Worm (Caenorhabditis elegans) whole organism, young adult: ENCODE measurements around the gene aptf-1.
A peak's percentile ranks its signal among the peaks of the same experiment; 100 is the strongest.

Source experiments
- B0261.1 ChIP-seq: sonication (generic microtip); optimal IDR thresholded peaks from 2 replicates; lab custom pipeline; 2016; ENCODE audit warnings: mild to moderate bottlenecking, missing genetic modification characterization, moderate library complexity, missing compliant biosample characterization
- B0336.3 ChIP-seq: fragments of 200-800 bp; sonication (Bioruptor generic); IDR thresholded peaks from 2 replicates; pipeline ENCODE4 v1.3.6; 2022; ENCODE audit warnings: missing genetic modification characterization, missing compliant biosample characterization
- F23B12.7 ChIP-seq: sonication (generic microtip); optimal IDR thresholded peaks from 2 replicates; lab custom pipeline; 2017; ENCODE audit warnings: missing genetic modification characterization, mild to moderate bottlenecking, missing compliant biosample characterization, antibody characterized with exemption, moderate library complexity; ENCODE audit not compliant: insufficient read depth
- F39B2.1 ChIP-seq: fragments of 200-800 bp; sonication (Bioruptor generic); IDR thresholded peaks from 2 replicates; pipeline ENCODE4 v1.3.6; 2022; ENCODE audit warnings: missing genetic modification reagents, missing genetic modification characterization, missing compliant biosample characterization
- F49E8.2 ChIP-seq: sonication (generic microtip); optimal IDR thresholded peaks from 3 replicates; lab custom pipeline; 2017; ENCODE audit warnings: missing genetic modification characterization, mild to moderate bottlenecking, missing compliant biosample characterization, antibody characterized with exemption, moderate library complexity; ENCODE audit not compliant: insufficient read depth
- F55B11.4 ChIP-seq: sonication (generic microtip); optimal IDR thresholded peaks from 2 replicates; lab custom pipeline; 2016; ENCODE audit warnings: missing compliant biosample characterization, missing genetic modification characterization, borderline replicate concordance; ENCODE audit not compliant: insufficient read depth
- F57C9.4 ChIP-seq: sonication (generic microtip); optimal IDR thresholded peaks from 2 replicates; lab custom pipeline; 2017; ENCODE audit warnings: mild to moderate bottlenecking, missing genetic modification characterization, missing compliant biosample characterization
- Y53F4B.3 ChIP-seq: fragments of 200-800 bp; sonication (Bioruptor generic); IDR thresholded peaks from 2 replicates; pipeline ENCODE4 v1.3.6; 2022; ENCODE audit warnings: missing genetic modification reagents, missing genetic modification characterization, missing compliant biosample characterization
- Y79H2A.3 ChIP-seq: fragments of 200-800 bp; sonication (Bioruptor generic); conservative IDR thresholded peaks from 2 replicates; pipeline ENCODE4 v1.3.6; 2022; ENCODE audit warnings: missing genetic modification reagents, missing genetic modification characterization, missing compliant biosample characterization
- Y95B8A.8 ChIP-seq: fragments of 200-800 bp; sonication (Bioruptor generic); IDR thresholded peaks from 2 replicates; pipeline ENCODE4 v1.3.6; 2022; ENCODE audit warnings: missing genetic modification reagents, missing genetic modification characterization, missing compliant biosample characterization
- ZK185.1 ChIP-seq: sonication (generic microtip); optimal IDR thresholded peaks from 2 replicates; lab custom pipeline; 2016; ENCODE audit warnings: mild to moderate bottlenecking, missing genetic modification characterization, missing compliant biosample characterization; ENCODE audit not compliant: poor library complexity, severe bottlenecking
- ccch-3 ChIP-seq: fragments of 200-800 bp; sonication (Bioruptor generic); optimal IDR thresholded peaks from 2 replicates; lab custom pipeline; 2018; ENCODE audit warnings: mild to moderate bottlenecking, missing genetic modification characterization, missing compliant biosample characterization
- cebp-1 ChIP-seq, 2 experiments: fragments of 200-800 bp in 1 of 2; sonication (Bioruptor generic) in 1 of 2; sonication (generic microtip) in 1 of 2; IDR thresholded peaks in 1 of 2; optimal IDR thresholded peaks in 1 of 2; 2 replicates each; pipeline versions ENCODE4 v1.3.6 to Lab custom; 2017 to 2022; ENCODE audit warnings: missing compliant biosample characterization in 2 of 2, missing genetic modification characterization in 2 of 2, mild to moderate bottlenecking in 1 of 2, missing genetic modification reagents in 1 of 2, moderate library complexity in 1 of 2
- ceh-58 ChIP-seq: fragments of 200-800 bp; sonication (Bioruptor generic); IDR thresholded peaks from 2 replicates; pipeline ENCODE4 v1.3.6; 2022; ENCODE audit warnings: missing genetic modification characterization, missing compliant biosample characterization
- ceh-79 ChIP-seq: sonication (generic microtip); optimal IDR thresholded peaks from 2 replicates; lab custom pipeline; 2017; ENCODE audit warnings: mild to moderate bottlenecking, missing genetic modification characterization, missing compliant biosample characterization
- dox-1 ChIP-seq: fragments of 200-800 bp; sonication (Bioruptor generic); IDR thresholded peaks from 2 replicates; pipeline ENCODE4 v1.3.6; 2022; ENCODE audit warnings: missing genetic modification reagents, missing genetic modification characterization, missing compliant biosample characterization
- egl-18 ChIP-seq: fragments of 200-800 bp; sonication (Bioruptor generic); IDR thresholded peaks from 2 replicates; pipeline ENCODE4 v1.3.6; 2022; ENCODE audit warnings: missing genetic modification reagents, missing genetic modification characterization, missing compliant biosample characterization
- egrh-3 ChIP-seq: fragments of 200-800 bp; sonication (Bioruptor generic); IDR thresholded peaks from 2 replicates; pipeline ENCODE4 v1.3.6; 2022; ENCODE audit warnings: missing genetic modification reagents, missing genetic modification characterization, missing compliant biosample characterization
- ekl-4 ChIP-seq: fragments of 200-800 bp; sonication (Bioruptor generic); IDR thresholded peaks from 2 replicates; pipeline ENCODE4 v1.3.6; 2022; ENCODE audit warnings: missing genetic modification reagents, missing genetic modification characterization, missing compliant biosample characterization
- gei-17 ChIP-seq: fragments of 200-800 bp; sonication (Bioruptor generic); optimal IDR thresholded peaks from 2 replicates; lab custom pipeline; 2018; ENCODE audit warnings: mild to moderate bottlenecking, missing genetic modification characterization, missing compliant biosample characterization
- hmg-20 ChIP-seq: fragments of 200-800 bp; sonication (Bioruptor generic); IDR thresholded peaks from 2 replicates; pipeline ENCODE4 v1.3.6; 2022; ENCODE audit warnings: missing genetic modification reagents, missing genetic modification characterization, missing compliant biosample characterization
- hsf-1 ChIP-seq: fragments of 200-800 bp; sonication (Bioruptor generic); IDR thresholded peaks from 2 replicates; pipeline ENCODE4 v1.3.6; 2022; ENCODE audit warnings: missing genetic modification reagents, missing genetic modification characterization, missing compliant biosample characterization
- lin-26 ChIP-seq: fragments of 200-800 bp; sonication (Bioruptor generic); IDR thresholded peaks from 2 replicates; pipeline ENCODE4 v1.3.6; 2022; ENCODE audit warnings: missing genetic modification reagents, missing genetic modification characterization, missing compliant biosample characterization
- lin-54 ChIP-seq: fragments of 200-800 bp; sonication (Bioruptor generic); optimal IDR thresholded peaks from 2 replicates; lab custom pipeline; 2018; ENCODE audit warnings: mild to moderate bottlenecking, missing genetic modification characterization, missing compliant biosample characterization
- lsy-27 ChIP-seq: sonication (generic microtip); optimal IDR thresholded peaks from 2 replicates; lab custom pipeline; 2017; ENCODE audit warnings: missing genetic modification characterization, mild to moderate bottlenecking, missing compliant biosample characterization, antibody characterized with exemption, missing genotype, borderline replicate concordance; ENCODE audit not compliant: insufficient read depth
- madf-3 ChIP-seq: fragments of 200-800 bp; sonication (Bioruptor generic); IDR thresholded peaks from 2 replicates; pipeline ENCODE4 v1.3.6; 2022; ENCODE audit warnings: missing genetic modification reagents, missing genetic modification characterization, missing compliant biosample characterization
- mcd-1 ChIP-seq: fragments of 200-800 bp; sonication (Bioruptor generic); IDR thresholded peaks from 2 replicates; pipeline ENCODE4 v1.3.6; 2022; ENCODE audit warnings: missing genetic modification reagents, missing genetic modification characterization, missing compliant biosample characterization
- mes-4 ChIP-seq: sonication (generic microtip); optimal IDR thresholded peaks from 2 replicates; lab custom pipeline; 2016; ENCODE audit warnings: missing genotype, missing genetic modification characterization, missing compliant biosample characterization
- mxl-1 ChIP-seq: sonication (generic microtip); optimal IDR thresholded peaks from 2 replicates; lab custom pipeline; 2016; ENCODE audit warnings: missing genetic modification characterization, missing compliant biosample characterization
- nfya-1 ChIP-seq: sonication (generic microtip); optimal IDR thresholded peaks from 2 replicates; lab custom pipeline; 2017; ENCODE audit warnings: antibody characterized with exemption, missing compliant biosample characterization, missing genetic modification characterization, borderline replicate concordance; ENCODE audit not compliant: insufficient read depth
- nhr-120 ChIP-seq: fragments of 200-800 bp; sonication (Bioruptor generic); IDR thresholded peaks from 2 replicates; pipeline ENCODE4 v1.3.6; 2022; ENCODE audit warnings: missing genetic modification characterization, missing compliant biosample characterization
- nhr-90 ChIP-seq: sonication (generic microtip); optimal IDR thresholded peaks from 2 replicates; lab custom pipeline; 2016; ENCODE audit warnings: missing genotype, mild to moderate bottlenecking, missing genetic modification characterization, missing compliant biosample characterization
- pbrm-1 ChIP-seq: fragments of 200-800 bp; sonication (Bioruptor generic); IDR thresholded peaks from 2 replicates; pipeline ENCODE4 v1.3.6; 2022; ENCODE audit warnings: missing genetic modification reagents, missing genetic modification characterization, missing compliant biosample characterization
- rcor-1 ChIP-seq: fragments of 200-800 bp; sonication (Bioruptor generic); IDR thresholded peaks from 2 replicates; pipeline ENCODE4 v1.3.6; 2022; ENCODE audit warnings: missing genetic modification reagents, missing genetic modification characterization, missing compliant biosample characterization
- repo-1 ChIP-seq: sonication (generic microtip); optimal IDR thresholded peaks from 2 replicates; lab custom pipeline; 2017; ENCODE audit warnings: mild to moderate bottlenecking, missing genetic modification characterization, missing compliant biosample characterization
- rpc-1 ChIP-seq, 2 experiments: fragments of 150-350 bp in 1 of 2; sonication (generic microtip) in 1 of 2; optimal IDR thresholded peaks; 2 replicates each; lab custom pipeline; 2014 to 2018; ENCODE audit warnings: missing biosample characterization in 1 of 2, missing genetic modification characterization in 1 of 2, missing genetic modification reagents in 1 of 2, missing genotype in 1 of 2
- snpc-1.1 ChIP-seq: sonication (generic microtip); optimal IDR thresholded peaks from 2 replicates; lab custom pipeline; 2017; ENCODE audit warnings: missing genetic modification characterization, mild to moderate bottlenecking, missing compliant biosample characterization, antibody characterized with exemption, moderate library complexity, missing genotype, missing genetic modification reagents; ENCODE audit not compliant: insufficient read depth
- snpc-3.4 ChIP-seq: sonication (generic microtip); optimal IDR thresholded peaks from 2 replicates; lab custom pipeline; 2017; ENCODE audit warnings: missing genetic modification characterization, mild to moderate bottlenecking, missing compliant biosample characterization, antibody characterized with exemption, moderate library complexity, missing genotype, missing genetic modification reagents
- tbx-9 ChIP-seq: sonication (generic microtip); optimal IDR thresholded peaks from 2 replicates; lab custom pipeline; 2016; ENCODE audit warnings: borderline replicate concordance, missing genetic modification characterization, inconsistent platforms, missing compliant biosample characterization
- tlf-1 ChIP-seq: fragments of 200-800 bp; sonication (Bioruptor generic); optimal IDR thresholded peaks from 2 replicates; lab custom pipeline; 2018; ENCODE audit warnings: mild to moderate bottlenecking, missing genetic modification characterization, missing compliant biosample characterization
- xnd-1 ChIP-seq: sonication (generic microtip); optimal IDR thresholded peaks from 2 replicates; lab custom pipeline; 2016; ENCODE audit warnings: missing genotype, missing genetic modification reagents, missing genetic modification characterization, missing compliant biosample characterization
- ztf-28 ChIP-seq: fragments of 200-800 bp; sonication (Bioruptor generic); IDR thresholded peaks from 2 replicates; pipeline ENCODE4 v1.3.6; 2022; ENCODE audit warnings: missing genetic modification reagents, missing genetic modification characterization, missing compliant biosample characterization
- ztf-3 ChIP-seq: fragments of 200-800 bp; sonication (Bioruptor generic); optimal IDR thresholded peaks from 2 replicates; lab custom pipeline; 2018; ENCODE audit warnings: mild to moderate bottlenecking, missing genetic modification characterization, missing compliant biosample characterization
- ztf-6 ChIP-seq: fragments of 200-800 bp; sonication (Bioruptor generic); IDR thresholded peaks from 2 replicates; pipeline ENCODE4 v1.3.6; 2022; ENCODE audit warnings: missing genetic modification reagents, missing genetic modification characterization, missing compliant biosample characterization

Gene aptf-1

DNA sequence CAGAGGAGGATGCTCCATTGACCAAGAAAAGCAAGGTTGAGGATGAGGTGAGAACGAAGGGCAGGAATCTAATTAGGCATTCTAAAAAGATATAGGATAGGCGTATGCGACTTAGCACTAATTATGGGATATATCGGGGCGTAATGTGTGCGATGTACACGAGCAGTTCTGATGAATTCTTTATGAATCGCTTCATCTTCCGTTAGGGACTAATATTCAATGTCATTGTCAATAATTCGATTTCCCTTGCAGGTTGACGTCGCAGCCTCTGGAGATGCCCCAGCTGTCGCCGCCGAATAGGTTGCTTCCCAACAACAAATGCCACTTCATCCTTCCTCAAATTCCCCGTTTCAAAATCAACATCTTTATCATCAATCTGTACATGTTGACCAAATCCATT is 38.4 kb downstream of the aptf-1 start:
- 0 out of 2 replicates have a peak, but pooled peaks have one; percentile 7 for TF ChIP-seq egl-18
- TF ChIP-seq ccch-3 (GFP tag; lab: Kevin White, UChicago): no peak

DNA sequence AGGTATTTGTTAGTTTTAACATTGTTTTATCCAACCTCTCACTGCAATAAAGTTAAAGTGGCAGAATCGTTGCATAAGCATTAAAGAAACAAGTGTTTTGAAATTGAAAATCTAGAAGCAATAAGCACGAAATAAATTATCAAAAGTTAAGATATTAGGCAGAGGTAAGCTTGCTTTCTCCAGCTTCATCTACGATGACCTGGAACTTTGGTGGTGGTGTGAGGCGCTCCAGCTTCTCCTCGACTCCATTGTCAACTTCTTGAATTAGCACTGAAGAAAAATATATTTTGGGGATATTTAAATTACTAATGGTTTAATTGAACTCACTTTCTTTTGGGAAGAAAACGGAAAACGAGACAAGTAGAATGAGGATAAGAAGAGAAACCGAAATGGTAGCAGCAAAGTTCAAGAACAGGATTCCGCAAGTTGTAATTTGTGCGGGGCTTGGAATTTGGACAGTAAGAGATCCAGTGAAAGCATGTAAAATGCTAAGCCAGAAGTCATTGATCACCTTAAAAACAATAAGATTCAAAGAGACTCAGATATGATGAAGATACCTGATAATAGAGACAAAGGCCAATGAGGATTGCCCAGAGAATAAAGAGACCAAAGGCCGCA is 39.0 kb downstream of the aptf-1 start:
- no peak for TF ChIP-seq F39B2.1
- no peak for TF ChIP-seq tlf-1 (GFP tag; lab: Kevin White, UChicago)
- TF ChIP-seq dox-1: no peak
- no peak for TF ChIP-seq cebp-1 (GFP tag; IDR thresholded peaks at IDR 0.05; lab: Robert Waterston, UW)
- TF ChIP-seq cebp-1 (tag; optimal IDR thresholded peaks at IDR 0.05; lab: Kevin White, UChicago): no peak
- TF ChIP-seq nhr-120 (GFP tag; lab: Robert Waterston, UW): no peak
- TF ChIP-seq nfya-1: no peak
- peak; percentile 35 for TF ChIP-seq xnd-1 (tag; lab: Kevin White, UChicago)
- no peak for TF ChIP-seq ztf-28 (GFP tag; lab: Robert Waterston, UW)
- peak; percentile 60 for TF ChIP-seq hsf-1 (GFP tag; lab: Robert Waterston, UW)
- no peak for TF ChIP-seq ZK185.1 (tag; lab: Kevin White, UChicago)
- TF ChIP-seq ekl-4: no peak
- no peak for TF ChIP-seq gei-17 (GFP tag; lab: Kevin White, UChicago)
- TF ChIP-seq repo-1: peak; percentile 26
- TF ChIP-seq F49E8.2: peak; percentile 31
- TF ChIP-seq B0261.1 (tag; lab: Kevin White, UChicago): no peak
- no peak for TF ChIP-seq Y79H2A.3
- TF ChIP-seq snpc-3.4 (tag; lab: Kevin White, UChicago): peak; percentile 14
- no peak for TF ChIP-seq ztf-6 (GFP tag; lab: Robert Waterston, UW)
- no peak for TF ChIP-seq lsy-27
- TF ChIP-seq lin-54 (GFP tag; lab: Kevin White, UChicago): peak; percentile 1
- no peak for TF ChIP-seq nhr-90 (tag; lab: Kevin White, UChicago)
- TF ChIP-seq ceh-79 (tag; lab: Kevin White, UChicago): no peak
- no peak for TF ChIP-seq rpc-1 (optimal IDR thresholded peaks at IDR 0.05; lab: Kevin White, UChicago)
- TF ChIP-seq rpc-1 (tag; optimal IDR thresholded peaks at IDR 0.05; lab: Kevin White, UChicago): no peak
- no peak for TF ChIP-seq tbx-9
- no peak for TF ChIP-seq mcd-1 (GFP tag; lab: Robert Waterston, UW)
- TF ChIP-seq F55B11.4 (tag; lab: Kevin White, UChicago): no peak
- TF ChIP-seq hmg-20 (GFP tag; lab: Robert Waterston, UW): no peak
- no peak for TF ChIP-seq mxl-1 (tag; lab: Kevin White, UChicago)
- TF ChIP-seq ztf-3 (GFP tag; lab: Kevin White, UChicago): no peak
- no peak for TF ChIP-seq Y95B8A.8 (GFP tag; lab: Robert Waterston, UW)
- TF ChIP-seq ceh-58: no peak
- TF ChIP-seq pbrm-1: 0 out of 2 replicates have a peak, but pooled peaks have one; percentile 28
- no peak for TF ChIP-seq B0336.3 (GFP tag; lab: Robert Waterston, UW)
- no peak for TF ChIP-seq mes-4
- no peak for TF ChIP-seq Y53F4B.3 (GFP tag; lab: Robert Waterston, UW)
- TF ChIP-seq madf-3: 0 out of 2 replicates have a peak, but pooled peaks have one; percentile 1
- TF ChIP-seq rcor-1 (GFP tag; lab: Robert Waterston, UW): no peak
- TF ChIP-seq lin-26 (GFP tag; lab: Robert Waterston, UW): no peak
- no peak for TF ChIP-seq egrh-3 (GFP tag; lab: Robert Waterston, UW)
- no peak for TF ChIP-seq snpc-1.1 (tag; lab: Kevin White, UChicago)
- TF ChIP-seq F23B12.7 (tag; lab: Kevin White, UChicago): no peak
- TF ChIP-seq F57C9.4 (tag; lab: Kevin White, UChicago): no peak
